Worm (Caenorhabditis elegans) whole organism, L4 larva: ENCODE measurements around the gene T22B2.5.

Source experiments
- ama-1 ChIP-seq: fragments of 150-350 bp; optimal IDR thresholded peaks from 2 replicates; lab custom pipeline; 2014; ENCODE audit warnings: inconsistent platforms, mixed read lengths
- ceh-32 ChIP-seq: sonication (generic microtip); optimal IDR thresholded peaks from 2 replicates; lab custom pipeline; 2016; ENCODE audit warnings: mild to moderate bottlenecking, missing genetic modification characterization, missing compliant biosample characterization; ENCODE audit not compliant: poor library complexity
- daf-12 ChIP-seq: fragments of 150-350 bp; optimal IDR thresholded peaks from 2 replicates; lab custom pipeline; 2014; ENCODE audit warnings: missing biosample characterization, missing genetic modification reagents, missing genetic modification characterization
- fos-1 ChIP-seq: fragments of 150-350 bp; optimal IDR thresholded peaks from 2 replicates; lab custom pipeline; 2014; ENCODE audit warnings: missing biosample characterization, missing genetic modification characterization
- hmg-1.1 ChIP-seq: fragments of 200-800 bp; sonication (Bioruptor generic); IDR thresholded peaks from 2 replicates; pipeline ENCODE4 v1.3.6; 2022; ENCODE audit warnings: missing genetic modification reagents, missing genetic modification characterization, missing compliant biosample characterization
- nhr-102 ChIP-seq: sonication (generic microtip); optimal IDR thresholded peaks from 2 replicates; lab custom pipeline; 2016; ENCODE audit warnings: mild to moderate bottlenecking, missing genetic modification characterization, moderate library complexity, missing compliant biosample characterization
- nhr-111 ChIP-seq: fragments of 200-800 bp; sonication (Bioruptor generic); optimal IDR thresholded peaks from 2 replicates; lab custom pipeline; 2018; ENCODE audit warnings: mild to moderate bottlenecking, missing genetic modification characterization, missing compliant biosample characterization
- unc-130 ChIP-seq: sonication (generic microtip); optimal IDR thresholded peaks from 2 replicates; lab custom pipeline; 2016; ENCODE audit warnings: missing genetic modification reagents, missing genetic modification characterization, missing compliant biosample characterization
- unc-62 ChIP-seq, 3 experiments: fragments of 150-350 bp in 1 of 3; sonication (generic microtip); optimal IDR thresholded peaks in 2 of 3; peaks in 1 of 3; 1 replicate in 1 of 3; 2 replicates in 2 of 3; lab custom pipeline; 2014 to 2017; ENCODE audit warnings: missing biosample characterization in 3 of 3, missing genetic modification characterization in 3 of 3, missing genetic modification reagents in 3 of 3, missing genotype in 1 of 3

- TF ChIP-seq nhr-102 (no peak), unc-62 (GFP tag; optimal IDR thresholded peaks at IDR 0.05 in 1 of 2; lab: Kevin White, UChicago) (no peak), unc-62 (tag; optimal IDR thresholded peaks at IDR 0.05; lab: Kevin White, UChicago) (no peak), ama-1 (lab: Kevin White, UChicago) (no peak), ceh-32 (tag; lab: Kevin White, UChicago) (no peak), hmg-1.1 (GFP tag; lab: Robert Waterston, UW) (no peak), nhr-111 (GFP tag; lab: Kevin White, UChicago) (no peak), daf-12 (tag; lab: Kevin White, UChicago) (no peak), unc-130 (GFP tag; lab: Kevin White, UChicago) (no peak), fos-1 (tag; lab: Kevin White, UChicago) (no peak)
Measured at ce11 chrX:3949763-3950162, 38.6 kb upstream of the T22B2.5 start.
